Fruit fly (Drosophila melanogaster) Kc167 (cell line): Measurements from ENCODE around the gene MTF-1.

Experiments used
- Myc ChIP-seq: fragments of >200 bp; optimal IDR thresholded peaks from 2 replicates; lab custom pipeline; 2017; ENCODE audit warnings: missing external identifiers
- Sin3A ChIP-seq: fragments of >200 bp; optimal IDR thresholded peaks from 2 replicates; lab custom pipeline; 2018; ENCODE audit warnings: missing external identifiers
- h ChIP-seq: fragments of >200 bp; optimal IDR thresholded peaks from 3 replicates; lab custom pipeline; 2018; ENCODE audit warnings: missing external identifiers
- insv ChIP-seq: fragments of >200 bp; optimal IDR thresholded peaks from 3 replicates; lab custom pipeline; 2018; ENCODE audit warnings: missing external identifiers
- psq ChIP-seq: fragments of >200 bp; optimal IDR thresholded peaks from 2 replicates; lab custom pipeline; 2017; ENCODE audit warnings: missing external identifiers
- ttk ChIP-seq: sonication (Bioruptor generic); optimal IDR thresholded peaks from 2 replicates; lab custom pipeline; 2017; ENCODE audit warnings: missing external identifiers

MTF-1 gene

dm6 chr3L:9467763-9468206 is 37.7 kb downstream of the MTF-1 start:
- TF ChIP-seq h (lab: Kevin White, UChicago) (no peak), ttk (lab: Kevin White, UChicago) (no peak), insv (lab: Kevin White, UChicago) (no peak), Sin3A (no peak), psq (no peak), Myc (no peak)

DNA sequence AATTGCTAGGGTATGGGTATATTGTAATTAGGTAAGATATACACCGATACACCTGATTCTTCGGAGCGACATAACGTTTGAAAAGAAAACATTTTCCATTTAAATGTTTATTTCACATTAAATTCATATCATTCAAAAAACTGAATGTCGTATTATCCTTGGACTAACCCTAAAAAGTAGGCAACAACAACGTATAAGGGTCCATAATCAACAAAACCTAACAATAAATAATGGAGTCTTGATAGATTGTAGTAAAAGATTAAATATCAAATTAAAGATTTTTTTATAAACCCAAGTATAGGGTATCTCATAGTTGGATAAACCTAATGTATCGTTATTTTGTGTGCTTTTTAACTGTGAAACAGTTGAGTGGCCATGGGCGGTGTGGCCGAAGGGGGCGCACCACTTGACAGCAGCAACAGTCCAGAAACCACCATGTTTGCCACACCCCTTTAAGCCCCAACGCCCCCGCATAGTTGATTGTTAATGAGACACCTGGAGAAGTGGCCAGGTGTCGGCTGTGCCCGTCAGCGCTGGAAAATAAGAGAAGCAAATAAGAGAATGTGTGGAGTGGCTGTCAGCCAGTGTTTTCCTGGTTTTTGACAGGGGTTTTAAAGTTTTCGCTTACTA is 38.3 kb downstream of the MTF-1 start:
- TF ChIP-seq h (lab: Kevin White, UChicago) (no peak), psq (no peak)

- TF ChIP-seq ttk (lab: Kevin White, UChicago) = no peak
- no peak for TF ChIP-seq insv (lab: Kevin White, UChicago)
- TF ChIP-seq h (lab: Kevin White, UChicago) = no peak
- TF ChIP-seq psq = no peak
- TF ChIP-seq Myc = no peak
- no peak for TF ChIP-seq Sin3A
These were observed 39.0 kb downstream of the MTF-1 start for dm6 chr3L:9469079-9469478.

DNA sequence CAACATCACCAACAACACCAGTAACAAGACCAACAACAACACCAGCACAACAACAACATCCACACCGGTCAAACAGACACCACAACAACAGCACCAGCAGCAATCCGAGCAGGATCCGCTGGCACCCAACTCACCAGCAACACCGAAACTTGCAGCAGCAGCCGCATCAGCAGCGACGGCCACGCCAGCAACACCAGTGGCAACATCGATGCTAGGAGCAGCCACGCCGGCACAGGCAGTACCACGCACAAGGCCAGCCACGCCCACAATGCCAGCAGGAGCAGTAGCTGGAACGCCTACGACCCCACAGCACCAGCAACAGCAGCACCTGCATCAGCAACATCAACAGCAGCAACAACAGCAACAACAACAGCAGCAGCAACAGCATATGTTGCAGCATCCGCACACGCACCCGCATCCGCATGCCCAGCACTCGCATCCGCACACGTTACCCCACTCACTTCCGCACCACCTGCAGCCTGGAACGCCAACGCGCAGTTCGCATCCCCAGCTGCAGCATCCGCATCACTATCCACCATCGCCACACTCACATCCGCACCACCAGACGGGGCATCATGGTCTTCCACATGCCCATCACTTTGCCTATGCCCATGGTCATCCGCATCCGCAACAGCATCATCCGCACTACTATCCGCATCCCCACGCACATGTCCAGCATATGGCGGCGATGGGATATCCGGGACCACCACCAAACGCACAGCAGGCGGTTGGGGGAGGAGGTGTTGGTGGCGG is 41.2 kb downstream of the MTF-1 start:
- TF ChIP-seq ttk (lab: Kevin White, UChicago) (no peak), Sin3A (no peak), psq (no peak), Myc (no peak), h (lab: Kevin White, UChicago) (no peak), insv (lab: Kevin White, UChicago) (no peak)

- TF ChIP-seq ttk (lab: Kevin White, UChicago) (no peak), Sin3A (no peak), h (lab: Kevin White, UChicago) (no peak), insv (lab: Kevin White, UChicago) (no peak), psq (no peak), Myc (no peak)
These were observed 46.7 kb downstream of the MTF-1 start, which contains the start of the genes Uch-L5 and Jarid2 for dm6 chr3L:9476829-9477228. Gene Uch-L5, minus strand, starts transcription at chr3L:9476965. Gene Jarid2, plus strand, starts transcription at chr3L:9477038.

DNA sequence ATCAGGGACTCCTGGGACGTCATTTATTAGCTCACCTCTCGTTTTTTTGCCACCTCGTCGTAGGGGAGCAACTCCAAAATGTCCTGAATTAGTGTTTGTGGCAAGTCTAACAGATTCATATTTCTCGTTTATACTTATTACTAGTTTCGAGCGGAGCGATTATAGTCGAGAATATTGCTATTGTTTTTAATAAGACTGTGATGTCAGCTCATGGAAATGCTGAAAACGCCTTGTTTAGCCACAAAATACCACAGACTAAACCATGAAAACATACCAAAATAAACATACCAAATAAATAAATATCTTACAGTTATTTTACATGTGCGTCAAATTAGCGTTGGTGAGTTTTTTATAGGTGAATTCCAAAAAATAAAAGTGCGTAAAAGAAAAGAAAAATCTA is 57.5 kb downstream of the MTF-1 start, which contains the start of gene pall:
Gene pall (minus strand): TSS at position 205 of the 400 bp plus-strand sequence.
- no peak for TF ChIP-seq ttk (lab: Kevin White, UChicago)
- no peak for TF ChIP-seq psq
- no peak for TF ChIP-seq Sin3A
- TF ChIP-seq h (lab: Kevin White, UChicago) = no peak
- TF ChIP-seq Myc = no peak
- TF ChIP-seq insv (lab: Kevin White, UChicago) = no peak
